Fruit fly (Drosophila melanogaster) ovary, adult (tissue): ENCODE measurements around the gene Hsc70-4.

ENCODE experiments used
- CG17801 ChIP-seq: fragments of 200-800 bp; optimal IDR thresholded peaks from 2 replicates; lab custom pipeline; 2019; ENCODE audit warnings: missing biosample characterization, mild to moderate bottlenecking, missing genetic modification characterization, moderate library complexity; ENCODE audit not compliant: partially characterized antibody

The Hsc70-4 gene

DNA sequence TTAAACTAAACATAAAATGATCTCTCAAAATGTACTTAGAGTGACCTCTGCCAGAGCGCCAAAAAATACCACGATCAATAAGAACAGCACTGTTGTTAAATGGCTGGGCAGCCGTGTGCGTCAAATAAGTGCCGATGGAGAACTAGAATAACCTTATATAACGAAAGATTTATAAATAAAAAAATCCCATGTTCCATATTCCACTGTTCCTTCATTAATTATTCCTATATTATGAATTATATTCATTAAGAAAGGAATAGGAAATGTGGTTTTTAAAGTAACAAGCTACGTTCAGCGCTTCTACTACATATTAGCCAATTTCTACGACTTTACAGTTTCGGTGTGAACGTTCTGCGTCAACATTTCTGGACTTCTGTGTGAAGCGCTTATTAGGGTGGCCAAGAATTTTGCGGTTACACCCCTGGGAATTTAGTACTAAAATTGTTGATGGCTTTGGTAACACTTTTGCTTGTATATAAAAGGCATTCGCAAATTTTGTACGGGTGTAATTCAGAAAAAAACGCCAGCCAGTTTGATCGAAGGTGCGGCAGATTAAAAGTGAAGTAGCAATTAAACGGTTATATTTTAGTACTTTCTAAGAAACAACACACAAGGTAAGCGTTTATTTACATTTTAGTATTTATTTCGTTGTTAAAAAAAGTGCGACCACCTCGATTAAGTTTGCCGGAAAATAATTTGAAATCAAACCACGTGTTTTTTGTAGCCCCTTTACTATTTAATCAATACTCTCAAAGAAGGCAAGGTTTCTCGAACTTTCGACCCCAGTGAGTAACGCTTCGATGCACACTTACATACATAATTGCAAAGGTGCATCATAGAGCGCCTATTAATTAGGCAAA lies at the start of gene Hsc70-4, which contains the start of gene tefu:
TSS of gene Hsc70-4 (plus strand) at position 502 of the 860 bp plus-strand sequence.
TSS of gene tefu (minus strand) at position 51 of the 860 bp plus-strand sequence.
- TF ChIP-seq CG17801 (GFP tag; lab: Kevin White, UChicago), result peak; percentile 50

DNA sequence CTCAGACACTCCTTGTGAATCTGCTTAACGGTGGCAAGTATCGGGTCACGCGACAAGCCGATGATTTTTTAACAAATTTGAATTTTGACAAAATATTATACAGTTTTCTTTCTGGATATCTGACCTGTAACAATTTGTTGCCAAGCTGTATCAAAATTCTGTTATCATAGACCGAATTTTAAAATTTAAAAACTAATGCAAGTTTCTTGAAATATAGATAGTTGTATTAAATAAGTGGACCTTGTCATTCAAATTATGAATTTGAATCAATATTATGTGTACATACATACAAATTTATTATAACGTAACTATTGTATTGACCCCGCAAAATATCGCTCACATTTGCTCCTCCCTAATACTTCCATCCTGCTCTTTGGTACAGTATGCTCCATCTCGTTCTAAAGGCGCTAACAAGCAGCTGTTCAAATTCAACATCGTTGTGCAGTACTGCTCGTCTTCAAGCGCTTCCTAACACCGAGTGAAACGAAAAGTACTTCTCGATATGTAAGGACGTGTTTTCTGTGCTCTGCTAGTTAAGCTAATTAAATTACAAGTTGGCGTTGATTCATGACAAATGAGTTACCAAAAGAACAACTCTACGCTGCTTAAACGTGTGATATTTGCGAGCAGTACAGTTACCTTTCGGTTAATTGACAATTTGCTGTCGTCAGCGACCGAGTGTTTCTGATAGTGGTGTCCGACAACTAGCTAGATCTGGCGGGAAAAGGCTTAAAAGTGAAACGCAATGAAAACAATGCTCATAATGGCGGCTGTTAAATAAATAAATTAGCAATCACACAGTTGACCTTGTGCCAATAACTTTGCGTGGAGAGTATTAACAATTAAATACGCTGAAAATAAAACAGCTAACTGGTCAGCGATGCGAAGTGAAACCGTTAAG lies 46.1 kb upstream of the Hsc70-4 start, which contains the start of the genes Kpc1 and CG42542:
TSS of gene Kpc1 (minus strand) at position 77 of the 901 bp plus-strand sequence.
TSS of gene CG42542 (plus strand) at position 465 of the 901 bp plus-strand sequence.
- peak; percentile 44 for TF ChIP-seq CG17801 (GFP tag; lab: Kevin White, UChicago)

DNA sequence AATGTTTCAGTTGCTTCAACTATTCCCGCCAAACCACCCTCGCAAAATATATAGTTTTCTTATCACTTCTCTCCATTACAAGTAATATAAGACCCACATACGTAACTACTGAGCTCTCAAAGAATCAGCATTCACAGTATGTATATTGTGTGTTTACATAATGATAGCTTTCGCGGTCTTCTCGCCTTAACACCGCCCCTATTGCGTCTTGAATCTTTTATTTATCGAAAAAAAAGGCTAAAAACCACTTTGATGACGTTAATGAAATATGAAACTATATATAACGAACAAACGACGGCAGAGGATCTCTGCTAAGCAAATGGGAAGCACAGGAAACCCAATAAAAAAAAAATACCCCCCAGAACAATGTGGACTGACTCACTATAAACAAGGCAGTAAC lies 45.1 kb upstream of the Hsc70-4 start:
- TF ChIP-seq CG17801 (GFP tag; lab: Kevin White, UChicago), result no peak

DNA sequence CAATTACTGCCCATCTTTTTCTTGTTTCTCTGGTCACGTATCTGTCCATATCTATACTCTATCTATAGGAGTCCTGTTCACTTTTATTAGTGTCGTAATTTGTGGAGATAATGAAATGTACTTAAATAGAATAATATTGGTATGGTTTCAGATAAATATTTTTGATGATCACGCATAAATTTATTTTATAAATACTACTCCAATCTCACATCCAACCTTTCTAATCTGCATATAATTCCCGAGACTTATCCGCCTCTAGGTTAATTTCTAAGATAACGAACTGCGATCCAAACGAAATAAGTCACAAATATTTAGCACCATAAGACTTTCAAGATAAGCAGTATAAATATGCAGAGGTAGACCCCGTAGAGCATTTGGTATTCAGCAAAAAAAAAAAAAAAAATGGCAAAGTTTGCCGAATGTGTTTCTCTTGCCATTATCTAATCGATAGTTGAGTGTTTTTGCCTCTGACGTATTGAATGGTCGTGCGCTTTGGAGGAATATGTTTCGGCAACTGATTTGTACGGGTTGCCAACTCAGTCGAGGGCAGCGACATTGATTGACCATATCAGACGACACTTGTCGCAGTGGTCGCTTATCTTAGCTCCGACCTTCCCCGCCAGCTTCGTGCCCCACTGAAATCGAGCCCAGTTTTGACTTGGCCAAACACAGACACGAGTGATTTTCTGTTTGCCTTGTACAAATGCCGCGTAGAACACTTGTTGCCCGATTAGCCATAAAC lies 44.3 kb upstream of the Hsc70-4 start:
- TF ChIP-seq CG17801 (GFP tag; lab: Kevin White, UChicago), result peak; percentile 13

DNA sequence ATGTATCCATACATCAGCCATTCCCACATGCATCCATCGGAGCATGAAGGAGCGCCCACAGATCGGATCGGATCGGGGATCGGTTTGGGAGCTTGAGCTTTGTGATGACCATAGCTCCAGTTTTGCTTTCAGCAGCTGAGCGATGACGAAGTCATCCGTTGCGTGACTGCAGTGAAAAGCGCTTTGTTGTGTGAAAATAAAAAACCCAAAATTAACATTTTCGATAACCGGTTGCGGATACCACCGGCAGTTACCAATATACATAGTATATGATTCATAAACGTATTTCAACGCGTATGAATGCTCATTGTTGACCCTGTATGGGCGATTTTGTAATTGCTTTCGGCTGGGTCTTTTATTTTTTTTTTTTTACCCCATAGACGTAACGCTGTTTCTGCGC lies 37.3 kb upstream of the Hsc70-4 start:
- no peak for TF ChIP-seq CG17801 (GFP tag; lab: Kevin White, UChicago)

DNA sequence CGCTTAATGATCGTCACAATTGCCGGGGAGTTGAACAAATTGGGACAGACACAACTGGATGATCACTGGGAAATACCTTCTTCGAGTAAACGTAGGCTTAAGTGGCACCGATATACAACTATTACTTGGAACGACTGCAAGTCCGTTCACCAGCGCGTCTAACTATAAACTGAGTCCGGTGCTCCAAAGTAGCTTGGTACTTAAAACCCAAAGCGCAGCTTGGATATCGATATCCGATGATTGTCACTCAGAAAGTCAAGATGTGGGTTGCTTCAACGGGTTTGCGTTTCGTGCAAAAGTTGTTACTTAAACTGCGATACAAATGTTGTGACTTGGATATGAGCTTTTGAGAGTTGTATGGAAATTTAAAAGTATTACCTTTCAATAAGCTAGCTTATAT lies 36.2 kb upstream of the Hsc70-4 start, which contains the start of gene Spn88Ea:
TSS of gene Spn88Ea (minus strand) at position 175 of the 400 bp plus-strand sequence.
- peak; percentile 1 for TF ChIP-seq CG17801 (GFP tag; lab: Kevin White, UChicago)

DNA sequence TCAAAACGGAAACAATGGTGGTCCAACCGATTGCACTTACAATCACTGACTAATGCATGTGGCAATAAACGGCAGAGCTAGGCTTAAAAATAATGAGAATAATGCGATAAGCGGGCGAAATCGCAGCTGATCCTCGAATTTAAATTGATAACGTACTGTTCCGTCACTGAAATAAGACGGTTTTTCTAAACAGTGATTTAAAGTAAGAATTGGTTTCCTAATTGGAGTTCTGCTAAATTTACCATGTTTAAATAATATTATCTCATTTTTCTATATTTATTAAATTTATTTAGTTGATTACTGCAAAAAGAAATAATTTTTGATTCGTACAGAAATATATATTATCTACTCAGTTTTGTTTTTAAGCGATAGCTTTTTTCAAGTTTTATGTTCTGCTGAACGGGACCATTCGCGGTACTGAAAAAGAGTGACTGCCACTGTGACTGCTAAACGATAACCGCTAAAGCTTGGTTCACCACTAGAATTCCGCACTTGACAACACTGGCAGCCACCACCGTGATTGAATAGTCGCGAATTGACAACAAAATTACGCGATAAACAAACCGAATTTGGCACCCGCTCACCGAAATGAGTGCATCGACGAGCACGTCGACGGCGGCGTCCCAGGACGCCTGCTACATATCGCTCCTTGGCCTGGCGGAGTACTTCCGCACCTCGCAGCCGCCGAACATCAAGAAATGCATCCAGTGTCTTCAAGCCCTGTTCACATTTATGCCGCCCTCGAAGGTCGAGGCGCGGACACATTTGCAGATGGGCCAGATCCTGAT lies 33.6 kb upstream of the Hsc70-4 start, which contains the start of the genes Spn88Eb and Mau2:
TSS of gene Spn88Eb (minus strand) at position 51 of the 788 bp plus-strand sequence.
TSS of gene Mau2 (plus strand) at position 493 of the 788 bp plus-strand sequence.
- peak; percentile 12 for TF ChIP-seq CG17801 (GFP tag; lab: Kevin White, UChicago)

DNA sequence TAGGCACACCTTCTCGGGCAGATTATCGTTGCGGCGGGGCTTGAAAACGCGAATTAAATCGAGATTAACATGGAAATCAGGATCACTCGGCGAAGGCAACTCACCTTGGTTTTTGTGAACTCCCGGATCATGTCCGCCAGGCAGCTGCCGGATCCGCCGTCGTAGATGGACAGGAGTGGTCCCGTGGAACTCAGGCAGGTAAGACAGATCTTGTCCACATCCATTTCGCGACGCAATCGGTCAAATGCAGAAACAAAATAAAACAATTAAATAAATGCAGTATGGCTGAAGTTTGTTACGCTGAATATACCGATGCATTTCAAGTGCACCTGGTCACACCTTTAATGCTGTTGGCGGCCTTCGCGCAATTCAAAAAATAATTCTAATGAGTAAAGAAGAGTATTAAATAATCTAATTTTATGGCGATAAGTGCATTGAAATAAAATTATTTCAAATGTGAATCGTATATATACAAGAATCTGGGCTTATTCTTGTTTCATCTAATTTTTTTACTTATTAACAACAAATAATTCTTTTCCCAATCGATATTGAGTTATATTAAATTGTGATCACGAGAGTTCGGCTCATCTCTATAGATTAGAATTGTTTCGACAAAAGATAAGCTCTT lies 29.0 kb upstream of the Hsc70-4 start, which contains the start of the genes CG6654 and CG4210:
TSS of gene CG6654 (minus strand) at position 297 of the 628 bp plus-strand sequence.
TSS of gene CG4210 (plus strand) at position 613 of the 628 bp plus-strand sequence.
- TF ChIP-seq CG17801 (GFP tag; lab: Kevin White, UChicago), result peak; percentile 70

DNA sequence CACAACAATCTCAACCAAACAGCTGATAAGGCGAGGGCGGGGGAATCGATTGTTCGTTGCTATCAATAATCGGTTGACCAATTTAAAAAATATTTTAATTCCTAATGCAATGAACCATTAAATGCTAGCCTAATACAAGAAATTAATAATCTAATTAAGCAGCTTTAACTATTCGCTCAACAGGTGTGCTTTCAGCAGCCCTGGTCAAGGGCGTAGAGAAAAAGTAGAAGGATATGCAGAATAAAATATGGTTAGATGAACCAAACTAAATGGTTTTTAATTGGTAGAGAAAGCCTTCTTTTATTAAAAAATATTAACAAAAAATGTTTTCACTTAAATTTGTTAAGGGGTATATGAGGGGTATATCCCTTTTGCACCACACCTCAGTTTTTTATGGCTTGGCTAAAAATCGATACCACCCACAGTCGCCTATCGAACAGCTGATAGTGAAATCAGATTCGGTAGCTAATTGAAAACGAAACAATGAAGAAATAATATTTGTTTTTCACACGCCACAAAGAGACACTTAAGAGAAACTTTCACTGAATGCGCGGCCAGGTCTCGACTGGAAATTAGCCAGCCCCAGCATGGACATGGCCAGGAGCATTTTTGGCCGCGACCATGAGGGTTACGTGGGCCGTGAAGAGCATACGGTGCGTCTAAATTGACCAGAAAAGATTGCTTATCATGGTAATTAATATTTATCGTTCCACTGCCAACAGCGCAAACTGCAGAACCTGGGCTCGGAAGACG lies 23.5 kb upstream of the Hsc70-4 start, which contains the start of the genes SIDL and CG12241:
TSS of gene SIDL (minus strand) at position 51 of the 753 bp plus-strand sequence.
TSS of gene CG12241 (plus strand) at position 433 of the 753 bp plus-strand sequence.
- TF ChIP-seq CG17801 (GFP tag; lab: Kevin White, UChicago), result peak; percentile 76

DNA sequence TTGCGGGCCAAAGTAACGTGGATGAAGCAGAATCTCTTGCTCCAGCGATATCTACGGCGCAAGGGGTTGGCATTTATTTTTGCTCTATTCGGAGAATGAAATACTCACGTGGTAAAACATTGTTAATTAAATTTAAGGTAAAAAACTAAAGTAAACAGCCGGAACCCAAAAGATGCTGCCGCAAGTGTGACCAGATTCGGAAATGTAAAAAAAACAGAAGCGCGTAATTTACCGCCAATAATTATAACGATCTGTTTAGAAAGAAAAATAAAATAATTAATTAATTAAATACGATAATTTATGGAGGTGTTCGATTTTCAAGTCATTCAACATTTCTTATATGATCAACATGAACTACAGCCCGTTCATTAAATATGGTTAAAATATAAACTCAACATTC lies 19.5 kb upstream of the Hsc70-4 start, which contains the start of gene Polr2G:
TSS of gene Polr2G (minus strand) at position 208 of the 400 bp plus-strand sequence.
- no peak for TF ChIP-seq CG17801 (GFP tag; lab: Kevin White, UChicago)

DNA sequence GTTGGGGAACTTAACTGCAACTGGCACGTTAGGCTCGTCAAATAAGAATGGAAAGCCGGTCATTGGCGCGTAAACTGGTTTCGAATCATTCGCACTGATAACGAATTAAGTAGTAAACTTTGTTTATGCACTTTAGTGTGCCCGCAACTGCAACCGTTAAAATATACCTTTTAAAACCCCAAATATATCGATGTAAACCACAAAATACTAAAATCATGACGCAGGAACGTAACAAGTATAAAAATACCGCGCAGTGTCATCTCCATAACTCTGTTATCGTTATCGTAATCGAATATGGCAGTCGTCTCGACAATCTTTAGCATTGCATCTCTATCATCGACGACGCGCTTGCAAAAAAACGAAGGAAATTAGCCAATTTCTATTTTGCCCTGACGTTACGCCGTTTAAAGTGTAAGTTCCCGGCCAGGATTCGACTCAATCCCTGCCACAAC lies 17.2 kb upstream of the Hsc70-4 start, which contains the start of the genes CG31344 and Caf1-55:
TSS of gene CG31344 (minus strand) at position 51 of the 452 bp plus-strand sequence.
TSS of gene Caf1-55 (plus strand) at position 298 of the 452 bp plus-strand sequence.
- peak; percentile 40 for TF ChIP-seq CG17801 (GFP tag; lab: Kevin White, UChicago)
